Worm (Caenorhabditis elegans) whole organism, L4 larva: ENCODE measurements around the gene dmd-10.

Experiments
- D1046.2 ChIP-seq: fragments of 200-800 bp; sonication (Bioruptor generic); IDR thresholded peaks from 2 replicates; pipeline ENCODE4 v1.3.6; 2022; ENCODE audit warnings: missing genetic modification characterization, missing compliant biosample characterization
- F37D6.2 ChIP-seq: sonication (generic microtip); optimal IDR thresholded peaks from 2 replicates; lab custom pipeline; 2016; ENCODE audit warnings: mild to moderate bottlenecking, missing genetic modification characterization, missing compliant biosample characterization
- F44E2.7 ChIP-seq: fragments of 200-800 bp; sonication (Bioruptor generic); IDR thresholded peaks from 2 replicates; pipeline ENCODE4 v2.1.2; 2022; ENCODE audit warnings: missing genetic modification characterization, missing compliant biosample characterization
- T26A8.4 ChIP-seq: fragments of 200-800 bp; sonication (Bioruptor generic); IDR thresholded peaks from 2 replicates; pipeline ENCODE4 v1.3.6; 2022; ENCODE audit warnings: missing genetic modification characterization, missing compliant biosample characterization
- Y48G9A.11 ChIP-seq: fragments of 200-800 bp; sonication (Bioruptor generic); IDR thresholded peaks from 2 replicates; pipeline ENCODE4 v1.3.6; 2022; ENCODE audit warnings: missing genetic modification reagents, missing genetic modification characterization, missing compliant biosample characterization
- Y5F2A.4 ChIP-seq: fragments of 200-800 bp; sonication (Bioruptor generic); optimal IDR thresholded peaks from 2 replicates; lab custom pipeline; 2018; ENCODE audit warnings: mild to moderate bottlenecking, missing genetic modification characterization, missing compliant biosample characterization
- arid-1 ChIP-seq: fragments of 200-800 bp; sonication (Bioruptor generic); conservative IDR thresholded peaks from 2 replicates; pipeline ENCODE4 v1.3.6; 2022; ENCODE audit warnings: missing genetic modification reagents, missing genetic modification characterization, missing compliant biosample characterization
- ceh-20 ChIP-seq: fragments of 200-800 bp; sonication (Bioruptor generic); IDR thresholded peaks from 2 replicates; pipeline ENCODE4 v1.3.6; 2022; ENCODE audit warnings: missing genetic modification reagents, missing genetic modification characterization, missing compliant biosample characterization
- ceh-28 ChIP-seq: fragments of 150-350 bp; optimal IDR thresholded peaks from 2 replicates; lab custom pipeline; 2014; ENCODE audit warnings: missing biosample characterization, missing genetic modification reagents, missing genetic modification characterization
- ceh-32 ChIP-seq: sonication (generic microtip); optimal IDR thresholded peaks from 2 replicates; lab custom pipeline; 2016; ENCODE audit warnings: mild to moderate bottlenecking, missing genetic modification characterization, missing compliant biosample characterization; ENCODE audit not compliant: poor library complexity
- ceh-44 ChIP-seq: fragments of 200-800 bp; sonication (Bioruptor generic); IDR thresholded peaks from 2 replicates; pipeline ENCODE4 v1.3.6; 2022; ENCODE audit warnings: missing genetic modification reagents, missing genetic modification characterization, missing compliant biosample characterization
- ceh-62 ChIP-seq: sonication (generic microtip); optimal IDR thresholded peaks from 2 replicates; lab custom pipeline; 2017; ENCODE audit warnings: missing biosample characterization, missing genetic modification characterization
- ceh-82 ChIP-seq: sonication (generic microtip); optimal IDR thresholded peaks from 2 replicates; lab custom pipeline; 2017; ENCODE audit warnings: missing biosample characterization, missing genetic modification characterization
- cey-2 ChIP-seq: sonication (generic microtip); optimal IDR thresholded peaks from 3 replicates; lab custom pipeline; 2017; ENCODE audit warnings: missing genetic modification characterization, mild to moderate bottlenecking, missing compliant biosample characterization, antibody characterized with exemption, borderline replicate concordance; ENCODE audit not compliant: insufficient read depth
- daf-16 ChIP-seq, 3 experiments: sonication (generic microtip); optimal IDR thresholded peaks; 2 replicates each; lab custom pipeline; 2016 to 2017; ENCODE audit warnings: missing genetic modification characterization in 3 of 3, missing genetic modification reagents in 3 of 3, mild to moderate bottlenecking in 2 of 3, missing compliant biosample characterization in 2 of 3, missing biosample characterization in 1 of 3, moderate library complexity in 1 of 3
- dmd-6 ChIP-seq: fragments of 200-800 bp; sonication (Bioruptor generic); IDR thresholded peaks from 2 replicates; pipeline ENCODE4 v1.3.6; 2022; ENCODE audit warnings: missing genetic modification reagents, missing genetic modification characterization, missing compliant biosample characterization
- dmd-8 ChIP-seq: fragments of 200-800 bp; sonication (Bioruptor generic); IDR thresholded peaks from 2 replicates; pipeline ENCODE4 v1.3.6; 2022; ENCODE audit warnings: missing genetic modification characterization, missing compliant biosample characterization
- dmd-9 ChIP-seq: fragments of 200-800 bp; sonication (Bioruptor generic); IDR thresholded peaks from 2 replicates; pipeline ENCODE4 v1.3.6; 2022; ENCODE audit warnings: missing genetic modification reagents, missing genetic modification characterization, missing compliant biosample characterization
- duxl-1 ChIP-seq: sonication (generic microtip); optimal IDR thresholded peaks from 2 replicates; lab custom pipeline; 2016; ENCODE audit warnings: mild to moderate bottlenecking, missing genetic modification characterization, moderate library complexity, missing compliant biosample characterization; ENCODE audit not compliant: poor library complexity
- dve-1 ChIP-seq: sonication (generic microtip); optimal IDR thresholded peaks from 2 replicates; lab custom pipeline; 2017; ENCODE audit warnings: antibody characterized with exemption, mild to moderate bottlenecking, missing genetic modification characterization, missing compliant biosample characterization; ENCODE audit not compliant: insufficient read depth
- egl-27 ChIP-seq: sonication (generic microtip); optimal IDR thresholded peaks from 3 replicates; lab custom pipeline; 2017; ENCODE audit warnings: missing biosample characterization, missing genetic modification reagents, missing genetic modification characterization
- fkh-10 ChIP-seq: fragments of 150-350 bp; optimal IDR thresholded peaks from 2 replicates; lab custom pipeline; 2014; ENCODE audit warnings: missing biosample characterization, missing genetic modification reagents, missing genetic modification characterization
- hlh-11 ChIP-seq: fragments of 200-800 bp; sonication (Bioruptor generic); optimal IDR thresholded peaks from 2 replicates; lab custom pipeline; 2018; ENCODE audit warnings: mild to moderate bottlenecking, missing genetic modification characterization, missing compliant biosample characterization
- hmg-1.1 ChIP-seq: fragments of 200-800 bp; sonication (Bioruptor generic); IDR thresholded peaks from 2 replicates; pipeline ENCODE4 v1.3.6; 2022; ENCODE audit warnings: missing genetic modification reagents, missing genetic modification characterization, missing compliant biosample characterization
- jun-1 ChIP-seq: fragments of 150-350 bp; optimal IDR thresholded peaks from 2 replicates; lab custom pipeline; 2014; ENCODE audit warnings: missing biosample characterization, missing genetic modification reagents, missing genetic modification characterization
- lim-7 ChIP-seq: fragments of 200-800 bp; sonication (Bioruptor generic); IDR thresholded peaks from 2 replicates; pipeline ENCODE4 v1.3.6; 2022; ENCODE audit warnings: missing genetic modification characterization, missing compliant biosample characterization
- lin-1 ChIP-seq: fragments of 200-800 bp; sonication (Bioruptor generic); IDR thresholded peaks from 2 replicates; pipeline ENCODE4 v1.3.6; 2022; ENCODE audit warnings: missing genetic modification reagents, missing genetic modification characterization, missing compliant biosample characterization
- lsy-2 ChIP-seq, 2 experiments: fragments of 150-350 bp in 1 of 2; sonication (generic microtip) in 1 of 2; optimal IDR thresholded peaks; 2 replicates each; lab custom pipeline; 2014 to 2017; ENCODE audit warnings: missing biosample characterization in 2 of 2, missing genetic modification characterization in 2 of 2
- mdl-1 ChIP-seq, 2 experiments: fragments of 150-350 bp in 1 of 2; sonication (generic microtip) in 1 of 2; optimal IDR thresholded peaks; 2 replicates each; lab custom pipeline; 2014 to 2017; ENCODE audit warnings: missing biosample characterization in 2 of 2, missing genetic modification characterization in 2 of 2
- nhr-102 ChIP-seq: sonication (generic microtip); optimal IDR thresholded peaks from 2 replicates; lab custom pipeline; 2016; ENCODE audit warnings: mild to moderate bottlenecking, missing genetic modification characterization, moderate library complexity, missing compliant biosample characterization
- nhr-11 ChIP-seq: fragments of 150-350 bp; optimal IDR thresholded peaks from 2 replicates; lab custom pipeline; 2014; ENCODE audit warnings: missing biosample characterization, missing genetic modification characterization
- nhr-237 ChIP-seq: sonication (generic microtip); optimal IDR thresholded peaks from 2 replicates; lab custom pipeline; 2017; ENCODE audit warnings: missing biosample characterization, missing genetic modification characterization
- nhr-25 ChIP-seq: sonication (generic microtip); optimal IDR thresholded peaks from 2 replicates; lab custom pipeline; 2017; ENCODE audit warnings: missing genetic modification characterization, mild to moderate bottlenecking, missing compliant biosample characterization, antibody characterized with exemption, moderate library complexity, borderline replicate concordance; ENCODE audit not compliant: insufficient read depth
- nhr-28 ChIP-seq: fragments of 150-350 bp; optimal IDR thresholded peaks from 2 replicates; lab custom pipeline; 2014; ENCODE audit warnings: missing biosample characterization, missing genetic modification characterization
- nhr-41 ChIP-seq: fragments of 200-800 bp; sonication (Bioruptor generic); IDR thresholded peaks from 2 replicates; pipeline ENCODE4 v1.3.6; 2022; ENCODE audit warnings: missing genetic modification reagents, missing genetic modification characterization, missing compliant biosample characterization
- nhr-48 ChIP-seq: sonication (generic microtip); optimal IDR thresholded peaks from 2 replicates; lab custom pipeline; 2016; ENCODE audit warnings: mild to moderate bottlenecking, missing genetic modification characterization, missing compliant biosample characterization
- pha-4 ChIP-seq, 2 experiments: fragments of 150-350 bp in 1 of 2; fragments of 200-800 bp in 1 of 2; sonication (Bioruptor generic) in 1 of 2; IDR thresholded peaks in 1 of 2; optimal IDR thresholded peaks in 1 of 2; 2 replicates each; pipeline versions ENCODE4 v1.3.6 to Lab custom; 2014 to 2022; ENCODE audit warnings: missing genetic modification characterization in 2 of 2, missing genetic modification reagents in 2 of 2, missing biosample characterization in 1 of 2, missing compliant biosample characterization in 1 of 2
- php-3 ChIP-seq: fragments of 200-800 bp; sonication (Bioruptor generic); IDR thresholded peaks from 2 replicates; pipeline ENCODE4 v1.3.6; 2022; ENCODE audit warnings: missing genetic modification reagents, missing genetic modification characterization, missing compliant biosample characterization
- pqm-1 ChIP-seq: sonication (generic microtip); optimal IDR thresholded peaks from 2 replicates; lab custom pipeline; 2017; ENCODE audit warnings: missing biosample characterization, missing genetic modification characterization
- set-16 ChIP-seq: fragments of 200-800 bp; sonication (Bioruptor generic); IDR thresholded peaks from 2 replicates; pipeline ENCODE4 v1.3.6; 2022; ENCODE audit warnings: missing genetic modification reagents, missing genetic modification characterization, missing compliant biosample characterization
- snpc-1.2 ChIP-seq: fragments of 200-800 bp; sonication (Bioruptor generic); IDR thresholded peaks from 2 replicates; pipeline ENCODE4 v1.3.6; 2022; ENCODE audit warnings: missing genetic modification reagents, missing genetic modification characterization, missing compliant biosample characterization
- snpc-4 ChIP-seq: fragments of 150-350 bp; optimal IDR thresholded peaks from 2 replicates; lab custom pipeline; 2014; ENCODE audit warnings: missing biosample characterization, missing genetic modification characterization
- spr-3 ChIP-seq: fragments of 200-800 bp; sonication (Bioruptor generic); optimal IDR thresholded peaks from 2 replicates; lab custom pipeline; 2018; ENCODE audit warnings: mild to moderate bottlenecking, missing genetic modification characterization, missing compliant biosample characterization
- tra-1 ChIP-seq: fragments of 200-800 bp; sonication (Bioruptor generic); IDR thresholded peaks from 2 replicates; pipeline ENCODE4 v1.3.6; 2022; ENCODE audit warnings: missing genetic modification reagents, missing genetic modification characterization, missing compliant biosample characterization
- unc-130 ChIP-seq: sonication (generic microtip); optimal IDR thresholded peaks from 2 replicates; lab custom pipeline; 2016; ENCODE audit warnings: missing genetic modification reagents, missing genetic modification characterization, missing compliant biosample characterization
- vab-7 ChIP-seq: fragments of 200-800 bp; sonication (Bioruptor generic); IDR thresholded peaks from 2 replicates; pipeline ENCODE4 v1.3.6; 2022; ENCODE audit warnings: missing genetic modification reagents, missing genetic modification characterization, missing compliant biosample characterization
- zfp-2 ChIP-seq: sonication (generic microtip); optimal IDR thresholded peaks from 2 replicates; lab custom pipeline; 2016; ENCODE audit warnings: mild to moderate bottlenecking, missing genetic modification characterization, missing compliant biosample characterization
- ztf-11 ChIP-seq: fragments of 150-350 bp; optimal IDR thresholded peaks from 2 replicates; lab custom pipeline; 2014; ENCODE audit warnings: missing biosample characterization, missing genetic modification characterization

dmd-10 gene

DNA sequence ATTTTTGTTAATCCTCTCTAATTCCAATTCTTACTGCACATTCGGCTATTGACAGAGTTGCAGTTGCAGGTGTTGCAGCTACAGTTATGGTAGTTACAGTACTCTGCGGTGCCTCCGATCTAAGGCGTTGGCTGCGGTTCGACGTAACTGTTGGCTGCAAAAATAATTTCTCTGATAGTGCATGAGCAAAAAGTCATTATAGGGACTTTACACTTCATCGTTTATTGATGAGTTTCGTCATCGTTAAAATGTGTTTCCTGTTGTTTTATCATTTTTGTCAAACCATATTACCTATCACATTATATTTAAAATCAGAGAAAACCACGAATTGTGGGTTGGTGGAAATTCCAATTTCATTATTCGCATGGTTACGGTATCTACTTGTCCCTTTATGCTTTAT lies 38.2 kb upstream of the dmd-10 start (continued):
- TF ChIP-seq lin-1 (no peak), Y5F2A.4 (GFP tag; lab: Kevin White, UChicago) (no peak), fkh-10 (GFP tag; lab: Kevin White, UChicago) (no peak), nhr-28 (tag; lab: Kevin White, UChicago) (peak; percentile 50), jun-1 (tag; lab: Kevin White, UChicago) (no peak), F44E2.7 (GFP tag; lab: Robert Waterston, UW) (no peak), nhr-102 (no peak), hlh-11 (tag; lab: Kevin White, UChicago) (peak; percentile 16), ceh-82 (tag; lab: Kevin White, UChicago) (no peak), dmd-8 (no peak), duxl-1 (tag; lab: Kevin White, UChicago) (no peak), dmd-6 (GFP tag; lab: Robert Waterston, UW) (peak; percentile 64), lsy-2 (tag; optimal IDR thresholded peaks at IDR 0.05; lab: Kevin White, UChicago) (peak in 1 of 2 experiments; percentile 20), ceh-62 (tag; lab: Kevin White, UChicago) (no peak), snpc-4 (tag; lab: Kevin White, UChicago) (no peak), Y48G9A.11 (GFP tag; lab: Robert Waterston, UW) (no peak), cey-2 (tag; lab: Kevin White, UChicago) (no peak), mdl-1 (tag; optimal IDR thresholded peaks at IDR 0.05; lab: Kevin White, UChicago) (no peak), pha-4 (GFP tag; IDR thresholded peaks at IDR 0.05; lab: Robert Waterston, UW) (no peak), pha-4 (tag; optimal IDR thresholded peaks at IDR 0.05; lab: Kevin White, UChicago) (no peak), ceh-44 (GFP tag; lab: Robert Waterston, UW) (no peak), nhr-25 (tag; lab: Kevin White, UChicago) (no peak), hmg-1.1 (no peak), vab-7 (GFP tag; lab: Robert Waterston, UW) (no peak), zfp-2 (tag; lab: Kevin White, UChicago) (no peak), set-16 (GFP tag; lab: Robert Waterston, UW) (no peak), pqm-1 (tag; lab: Kevin White, UChicago) (peak; percentile 48), F37D6.2 (tag; lab: Kevin White, UChicago) (no peak), D1046.2 (GFP tag; lab: Robert Waterston, UW) (no peak), ztf-11 (tag; lab: Kevin White, UChicago) (no peak), ceh-32 (no peak), snpc-1.2 (GFP tag; lab: Robert Waterston, UW) (no peak), nhr-237 (tag; lab: Kevin White, UChicago) (no peak)

ce11 chrV:13273302-13273701 lies 36.9 kb upstream of the dmd-10 start:
- TF ChIP-seq daf-16 (GFP tag; optimal IDR thresholded peaks at IDR 0.05; lab: Kevin White, UChicago) (no peak), daf-16 (tag; optimal IDR thresholded peaks at IDR 0.05; lab: Kevin White, UChicago) (peak; percentile 83), ceh-28 (tag; lab: Kevin White, UChicago) (no peak), lim-7 (GFP tag; lab: Robert Waterston, UW) (no peak), tra-1 (GFP tag; lab: Robert Waterston, UW) (no peak), nhr-41 (GFP tag; lab: Robert Waterston, UW) (no peak), dmd-9 (GFP tag; lab: Robert Waterston, UW) (no peak), mdl-1 (tag; optimal IDR thresholded peaks at IDR 0.05; lab: Kevin White, UChicago) (no peak), unc-130 (GFP tag; lab: Kevin White, UChicago) (no peak), ceh-20 (GFP tag; lab: Robert Waterston, UW) (no peak), jun-1 (tag; lab: Kevin White, UChicago) (no peak), nhr-11 (no peak), Y5F2A.4 (GFP tag; lab: Kevin White, UChicago) (no peak), ceh-82 (tag; lab: Kevin White, UChicago) (no peak), nhr-28 (tag; lab: Kevin White, UChicago) (peak; percentile 20), egl-27 (tag; lab: Kevin White, UChicago) (no peak), dve-1 (peak; percentile 25), php-3 (0 out of 2 replicates have a peak, but pooled peaks have one; percentile 11), duxl-1 (tag; lab: Kevin White, UChicago) (no peak), nhr-48 (tag; lab: Kevin White, UChicago) (no peak), F44E2.7 (GFP tag; lab: Robert Waterston, UW) (no peak), T26A8.4 (no peak), arid-1 (GFP tag; lab: Robert Waterston, UW) (no peak), spr-3 (GFP tag; lab: Kevin White, UChicago) (no peak)
